Fruit fly (Drosophila melanogaster): ENCODE data around the gene anox.

anox gene

dm6 chrX:21279311-21279890 is 39.7 kb downstream of the anox start:
- TF ChIP-seq esn (GFP tag; optimal IDR thresholded peaks at IDR 0.05): no peak
- peak; percentile 3 for TF ChIP-seq lz (GFP tag; optimal IDR thresholded peaks at IDR 0.05)
- peak; percentile 46; the same call in 1 of the 2 replicates for TF ChIP-seq CG15336 (GFP tag; IDR thresholded peaks at IDR 0.05)
- TF ChIP-seq Smox (GFP tag; optimal IDR thresholded peaks at IDR 0.05): no peak
- peak; percentile 36 for TF ChIP-seq achi (GFP tag; optimal IDR thresholded peaks at IDR 0.05)
- TF ChIP-seq Eip93F (GFP tag; optimal IDR thresholded peaks at IDR 0.05): no peak
- no peak for TF ChIP-seq Hr38 (GFP tag; optimal IDR thresholded peaks at IDR 0.05)
- TF ChIP-seq ss (GFP tag; optimal IDR thresholded peaks at IDR 0.05): peak in 1 of 2 experiments; percentile 65
- no peak for TF ChIP-seq CG8632 (GFP tag; optimal IDR thresholded peaks at IDR 0.05)
- peak; percentile 26 for TF ChIP-seq CG31627 (GFP tag; optimal IDR thresholded peaks at IDR 0.05)
- peak; percentile 47 for TF ChIP-seq svp (GFP tag)
- TF ChIP-seq fd59A (GFP tag; optimal IDR thresholded peaks at IDR 0.05): peak; percentile 22
- TF ChIP-seq cyc (GFP tag; optimal IDR thresholded peaks at IDR 0.05): no peak
- TF ChIP-seq CG16779 (tag; optimal IDR thresholded peaks at IDR 0.05): no peak
- TF ChIP-seq CG6854 (GFP tag; optimal IDR thresholded peaks at IDR 0.05): no peak
- TF ChIP-seq CG6276 (GFP tag; optimal IDR thresholded peaks at IDR 0.05): peak; percentile 10
- TF ChIP-seq eg (GFP tag; IDR thresholded peaks at IDR 0.05): 0 out of 3 replicates have a peak, but pooled peaks have one; percentile 16
- TF ChIP-seq CG3919 (GFP tag; optimal IDR thresholded peaks at IDR 0.05): peak; percentile 23
- TF ChIP-seq CG7368 (GFP tag; optimal IDR thresholded peaks at IDR 0.05): no peak
- TF ChIP-seq Ets96B (tag; optimal IDR thresholded peaks at IDR 0.05): peak; percentile 21
- TF ChIP-seq spab (GFP tag; optimal IDR thresholded peaks at IDR 0.05): peak; percentile 27
- TF ChIP-seq salr (GFP tag; optimal IDR thresholded peaks at IDR 0.05): no peak
- peak; percentile 58 for TF ChIP-seq CG32006 (GFP tag; optimal IDR thresholded peaks at IDR 0.05)
- no peak for TF ChIP-seq CG9139 (GFP tag; optimal IDR thresholded peaks at IDR 0.05)
- TF ChIP-seq Eip78C (GFP tag): peak; percentile 76
- peak; percentile 2 for TF ChIP-seq Met (GFP tag; optimal IDR thresholded peaks at IDR 0.05)
- TF ChIP-seq CG6792 (GFP tag; optimal IDR thresholded peaks at IDR 0.05): no peak
- peak; percentile 55; the same call in 1 of the 3 replicates for TF ChIP-seq CG8119 (GFP tag; IDR thresholded peaks at IDR 0.05)
- no peak for TF ChIP-seq Gug (GFP tag; IDR thresholded peaks at IDR 0.05)
- peak; percentile 15 for TF ChIP-seq Hr39 (GFP tag; optimal IDR thresholded peaks at IDR 0.05)
- TF ChIP-seq Lpt (GFP tag; optimal IDR thresholded peaks at IDR 0.05): no peak
- no peak for TF ChIP-seq vri (GFP tag; optimal IDR thresholded peaks at IDR 0.05)
- TF ChIP-seq CG11294 (GFP tag; IDR thresholded peaks at IDR 0.05): 0 out of 2 replicates have a peak, but pooled peaks have one; percentile 10
- TF ChIP-seq pdm3 (GFP tag; optimal IDR thresholded peaks at IDR 0.05): peak; percentile 26
- TF ChIP-seq Ets21C (GFP tag; optimal IDR thresholded peaks at IDR 0.05): no peak
- no peak for TF ChIP-seq Sox102F (GFP tag; optimal IDR thresholded peaks at IDR 0.05)
- no peak for TF ChIP-seq CG3032 (tag; optimal IDR thresholded peaks at IDR 0.05)
- peak; percentile 77 for TF ChIP-seq CG8319 (GFP tag; optimal IDR thresholded peaks at IDR 0.05)
- TF ChIP-seq CG1621 (tag; optimal IDR thresholded peaks at IDR 0.05): no peak
- TF ChIP-seq CG34406 (GFP tag; optimal IDR thresholded peaks at IDR 0.05): no peak
- no peak for TF ChIP-seq dac (GFP tag; optimal IDR thresholded peaks at IDR 0.05)
- no peak for TF ChIP-seq net (GFP tag; optimal IDR thresholded peaks at IDR 0.05)
- peak; percentile 1 for TF ChIP-seq dsx (GFP tag; optimal IDR thresholded peaks at IDR 0.05; ENCODE audit: poor library complexity, severe bottlenecking)
- peak; percentile 31 for TF ChIP-seq CG10669 (GFP tag; optimal IDR thresholded peaks at IDR 0.05)
- TF ChIP-seq CG6808 (GFP tag; optimal IDR thresholded peaks at IDR 0.05): no peak
- no peak for TF ChIP-seq Blimp-1 (GFP tag; optimal IDR thresholded peaks at IDR 0.05)
- peak; percentile 14 for TF ChIP-seq CG10631 (GFP tag; optimal IDR thresholded peaks at IDR 0.05)
- peak; percentile 12 for TF ChIP-seq Eip75B (GFP tag; optimal IDR thresholded peaks at IDR 0.05)
- TF ChIP-seq topi (GFP tag; optimal IDR thresholded peaks at IDR 0.05): no peak
- no peak for TF ChIP-seq fd85E (GFP tag; optimal IDR thresholded peaks at IDR 0.05)
- TF ChIP-seq acj6 (GFP tag; optimal IDR thresholded peaks at IDR 0.05): peak; percentile 18
- TF ChIP-seq CG11902 (GFP tag; optimal IDR thresholded peaks at IDR 0.05): no peak

Measured in whole organism, prepupa.